Worm (Caenorhabditis elegans) whole organism, mixed stage, embryonic: ENCODE data around the gene str-240.

ENCODE experiments used
- M03D4.4 ChIP-seq: sonication (generic microtip); optimal IDR thresholded peaks from 2 replicates; lab custom pipeline; 2017; ENCODE audit warnings: mild to moderate bottlenecking, missing genetic modification characterization, missing compliant biosample characterization
- bed-3 ChIP-seq: fragments of 200-800 bp; sonication (Bioruptor generic); optimal IDR thresholded peaks from 3 replicates; lab custom pipeline; 2018; ENCODE audit warnings: mild to moderate bottlenecking, missing genetic modification characterization, moderate library complexity, missing compliant biosample characterization
- blmp-1 ChIP-seq: fragments of 150-350 bp; optimal IDR thresholded peaks from 2 replicates; lab custom pipeline; 2014; ENCODE audit warnings: missing biosample characterization, missing genetic modification characterization
- ceh-39 ChIP-seq: fragments of 150-350 bp; optimal IDR thresholded peaks from 2 replicates; lab custom pipeline; 2014; ENCODE audit warnings: missing biosample characterization, missing genetic modification characterization
- ceh-83 ChIP-seq: fragments of 200-800 bp; sonication (Bioruptor generic); optimal IDR thresholded peaks from 2 replicates; lab custom pipeline; 2018; ENCODE audit warnings: mild to moderate bottlenecking, missing genetic modification characterization, missing compliant biosample characterization
- ces-1 ChIP-seq: fragments of 150-350 bp; optimal IDR thresholded peaks from 2 replicates; lab custom pipeline; 2014; ENCODE audit warnings: missing biosample characterization, missing genetic modification reagents, missing genetic modification characterization
- cnd-1 ChIP-seq: fragments of 200-800 bp; sonication (Bioruptor generic); optimal IDR thresholded peaks from 2 replicates; lab custom pipeline; 2018; ENCODE audit warnings: mild to moderate bottlenecking, missing genetic modification characterization, missing compliant biosample characterization
- drap-1 ChIP-seq: fragments of 200-800 bp; sonication (Bioruptor generic); optimal IDR thresholded peaks from 3 replicates; lab custom pipeline; 2018; ENCODE audit warnings: mild to moderate bottlenecking, missing genetic modification characterization, missing compliant biosample characterization
- elt-1 ChIP-seq: sonication (generic microtip); optimal IDR thresholded peaks from 2 replicates; lab custom pipeline; 2017; ENCODE audit warnings: missing genetic modification characterization, mild to moderate bottlenecking, missing compliant biosample characterization, antibody characterized with exemption, moderate library complexity, borderline replicate concordance; ENCODE audit not compliant: insufficient read depth
- flh-1 ChIP-seq: fragments of 200-800 bp; sonication (Bioruptor generic); optimal IDR thresholded peaks from 2 replicates; lab custom pipeline; 2018; ENCODE audit warnings: mild to moderate bottlenecking, missing genetic modification characterization, moderate library complexity, missing compliant biosample characterization
- ham-2 ChIP-seq: fragments of 200-800 bp; sonication (Bioruptor generic); optimal IDR thresholded peaks from 2 replicates; lab custom pipeline; 2018; ENCODE audit warnings: mild to moderate bottlenecking, missing genetic modification characterization, missing compliant biosample characterization
- hlh-1 ChIP-seq: fragments of 150-350 bp; optimal IDR thresholded peaks from 2 replicates; lab custom pipeline; 2014; ENCODE audit warnings: missing biosample characterization, missing genetic modification reagents, missing genetic modification characterization
- lin-13 ChIP-seq: fragments of 150-350 bp; optimal IDR thresholded peaks from 2 replicates; lab custom pipeline; 2014; ENCODE audit warnings: missing biosample characterization, missing genetic modification characterization
- lin-32 ChIP-seq: fragments of 200-800 bp; sonication (Bioruptor generic); optimal IDR thresholded peaks from 2 replicates; lab custom pipeline; 2018; ENCODE audit warnings: mild to moderate bottlenecking, missing genetic modification characterization, missing compliant biosample characterization
- lsy-2 ChIP-seq: fragments of 150-350 bp; optimal IDR thresholded peaks from 2 replicates; lab custom pipeline; 2014; ENCODE audit warnings: missing biosample characterization, missing genetic modification characterization
- mab-5 ChIP-seq: fragments of 150-350 bp; optimal IDR thresholded peaks from 2 replicates; lab custom pipeline; 2014; ENCODE audit warnings: missing biosample characterization, missing genetic modification characterization
- mep-1 ChIP-seq: fragments of 150-350 bp; optimal IDR thresholded peaks from 2 replicates; lab custom pipeline; 2017; ENCODE audit warnings: missing biosample characterization, missing genetic modification reagents, missing genetic modification characterization, inconsistent platforms
- mls-2 ChIP-seq: sonication (generic microtip); optimal IDR thresholded peaks from 2 replicates; lab custom pipeline; 2016; ENCODE audit warnings: mild to moderate bottlenecking, missing genetic modification characterization, moderate library complexity, missing compliant biosample characterization
- nhr-12 ChIP-seq: fragments of 150-350 bp; optimal IDR thresholded peaks from 2 replicates; lab custom pipeline; 2014; ENCODE audit warnings: missing biosample characterization, missing genetic modification characterization
- nhr-2 ChIP-seq: fragments of 150-350 bp; optimal IDR thresholded peaks from 2 replicates; lab custom pipeline; 2014; ENCODE audit warnings: missing biosample characterization, missing genetic modification characterization
- nhr-237 ChIP-seq: fragments of 150-350 bp; optimal IDR thresholded peaks from 2 replicates; lab custom pipeline; 2014; ENCODE audit warnings: missing biosample characterization, missing genetic modification characterization
- nhr-28 ChIP-seq: fragments of 150-350 bp; optimal IDR thresholded peaks from 2 replicates; lab custom pipeline; 2014; ENCODE audit warnings: missing biosample characterization, missing genetic modification characterization
- pha-4 ChIP-seq: fragments of 150-350 bp; optimal IDR thresholded peaks from 2 replicates; lab custom pipeline; 2018; ENCODE audit warnings: missing biosample characterization, missing genetic modification reagents, missing genetic modification characterization
- sem-2 ChIP-seq: fragments of 200-800 bp; sonication (Bioruptor generic); optimal IDR thresholded peaks from 2 replicates; lab custom pipeline; 2018; ENCODE audit warnings: mild to moderate bottlenecking, missing genetic modification characterization, missing compliant biosample characterization
- sptf-1 ChIP-seq: sonication (generic microtip); optimal IDR thresholded peaks from 2 replicates; lab custom pipeline; 2017; ENCODE audit warnings: mild to moderate bottlenecking, missing genetic modification characterization, moderate library complexity, missing compliant biosample characterization
- tbx-8 ChIP-seq: fragments of 200-800 bp; sonication (Bioruptor generic); optimal IDR thresholded peaks from 2 replicates; lab custom pipeline; 2018; ENCODE audit warnings: mild to moderate bottlenecking, missing genetic modification characterization, moderate library complexity, missing compliant biosample characterization
- unc-120 ChIP-seq: sonication (generic microtip); optimal IDR thresholded peaks from 2 replicates; lab custom pipeline; 2017; ENCODE audit warnings: missing genetic modification characterization, missing compliant biosample characterization; ENCODE audit not compliant: poor library complexity, severe bottlenecking
- unc-62 ChIP-seq: fragments of 150-350 bp; optimal IDR thresholded peaks from 2 replicates; lab custom pipeline; 2014; ENCODE audit warnings: missing biosample characterization, missing genetic modification reagents, missing genetic modification characterization
- zip-8 ChIP-seq: fragments of 150-350 bp; optimal IDR thresholded peaks from 2 replicates; lab custom pipeline; 2014; ENCODE audit warnings: missing biosample characterization, missing genetic modification characterization
- ztf-11 ChIP-seq: fragments of 150-350 bp; optimal IDR thresholded peaks from 2 replicates; lab custom pipeline; 2014; ENCODE audit warnings: missing biosample characterization, missing genetic modification characterization

Gene str-240

ce11 chrV:1476284-1476792 lies 45.4 kb downstream of the str-240 start:
- TF ChIP-seq sptf-1 (tag; lab: Kevin White, UChicago): no peak
- TF ChIP-seq lin-32 (GFP tag; lab: Kevin White, UChicago): no peak
- TF ChIP-seq unc-62 (GFP tag; lab: Kevin White, UChicago): no peak
- TF ChIP-seq mep-1 (tag; lab: Kevin White, UChicago): no peak
- TF ChIP-seq bed-3 (GFP tag; lab: Kevin White, UChicago): no peak
- TF ChIP-seq flh-1 (GFP tag; lab: Kevin White, UChicago): no peak
- TF ChIP-seq drap-1 (GFP tag; lab: Kevin White, UChicago): no peak
- TF ChIP-seq ceh-83 (GFP tag; lab: Kevin White, UChicago): no peak

ce11 chrV:1474486-1475125 lies 47.1 kb downstream of the str-240 start, which contains the start of the genes F53E2.2 and unc-60:
TSS of gene F53E2.2 (plus strand) at chrV:1475086.
TSS of gene unc-60 (plus strand) at chrV:1475086.
- TF ChIP-seq nhr-12 (tag; lab: Kevin White, UChicago) (no peak), lsy-2 (tag; lab: Kevin White, UChicago) (peak; percentile 38), lin-13 (tag; lab: Kevin White, UChicago) (peak; percentile 81), ztf-11 (tag; lab: Kevin White, UChicago) (peak; percentile 9), hlh-1 (tag; lab: Kevin White, UChicago) (peak; percentile 65), nhr-2 (tag; lab: Kevin White, UChicago) (peak; percentile 49), sptf-1 (tag; lab: Kevin White, UChicago) (peak; percentile 75), unc-62 (GFP tag; lab: Kevin White, UChicago) (peak; percentile 86), flh-1 (GFP tag; lab: Kevin White, UChicago) (no peak), zip-8 (tag; lab: Kevin White, UChicago) (no peak), unc-120 (tag; lab: Kevin White, UChicago) (peak; percentile 94), ham-2 (GFP tag; lab: Kevin White, UChicago) (peak; percentile 86), M03D4.4 (tag; lab: Kevin White, UChicago) (peak; percentile 56), mep-1 (tag; lab: Kevin White, UChicago) (peak; percentile 51), cnd-1 (peak; percentile 26), drap-1 (GFP tag; lab: Kevin White, UChicago) (peak; percentile 43), pha-4 (tag; lab: Kevin White, UChicago) (peak; percentile 74), mab-5 (tag; lab: Kevin White, UChicago) (no peak), mls-2 (peak; percentile 61), bed-3 (GFP tag; lab: Kevin White, UChicago) (no peak), ces-1 (peak; percentile 32)

ce11 chrV:1472569-1472968 lies 49.2 kb downstream of the str-240 start:
- TF ChIP-seq mls-2 (no peak), hlh-1 (tag; lab: Kevin White, UChicago) (peak; percentile 10), unc-62 (GFP tag; lab: Kevin White, UChicago) (peak; percentile 49), cnd-1 (peak; percentile 16)

DNA sequence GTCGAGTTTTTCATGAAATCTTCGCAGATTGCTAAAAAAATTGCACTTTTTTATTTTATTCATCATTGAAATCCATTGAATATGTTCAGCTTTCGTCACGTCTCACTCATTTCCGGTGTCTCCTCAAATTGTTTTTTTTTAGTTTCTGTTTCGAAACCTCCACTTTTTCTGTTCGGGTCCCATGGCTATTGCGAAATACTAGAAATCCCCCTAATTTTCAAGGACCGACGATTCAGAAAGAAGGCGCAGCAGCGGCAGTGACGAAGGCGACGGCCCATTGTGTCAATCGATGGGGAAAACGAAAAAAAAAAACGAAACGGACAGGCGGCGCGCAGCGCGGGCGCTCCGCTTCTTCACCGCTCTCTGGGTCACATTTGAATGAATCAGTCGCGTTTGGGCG lies 49.8 kb downstream of the str-240 start:
- TF ChIP-seq nhr-237 (tag; lab: Kevin White, UChicago) (no peak), ztf-11 (tag; lab: Kevin White, UChicago) (no peak), nhr-28 (tag; lab: Kevin White, UChicago) (no peak), lsy-2 (tag; lab: Kevin White, UChicago) (no peak), hlh-1 (tag; lab: Kevin White, UChicago) (no peak), unc-62 (GFP tag; lab: Kevin White, UChicago) (no peak), tbx-8 (GFP tag; lab: Kevin White, UChicago) (no peak), blmp-1 (no peak), bed-3 (GFP tag; lab: Kevin White, UChicago) (no peak), elt-1 (tag; lab: Kevin White, UChicago) (no peak), drap-1 (GFP tag; lab: Kevin White, UChicago) (no peak), unc-120 (tag; lab: Kevin White, UChicago) (no peak), nhr-2 (tag; lab: Kevin White, UChicago) (no peak), sem-2 (no peak), ceh-39 (tag; lab: Kevin White, UChicago) (no peak), nhr-12 (tag; lab: Kevin White, UChicago) (no peak), ceh-83 (GFP tag; lab: Kevin White, UChicago) (no peak)
